Fruit fly (Drosophila melanogaster): ENCODE measurements around the gene Rph.

dm6 chrX:10729196-10729835 is 28.1 kb downstream of the Rph start:
- TF ChIP-seq Clk (GFP tag; optimal IDR thresholded peaks at IDR 0.05) = no peak
- no peak for TF ChIP-seq ovo (GFP tag; optimal IDR thresholded peaks at IDR 0.05)
- no peak for TF ChIP-seq CG7101 (tag; optimal IDR thresholded peaks at IDR 0.05)
- no peak for TF ChIP-seq CG33017 (tag; optimal IDR thresholded peaks at IDR 0.05)
- TF ChIP-seq pad (GFP tag; optimal IDR thresholded peaks at IDR 0.05) = no peak
- TF ChIP-seq tj (GFP tag; optimal IDR thresholded peaks at IDR 0.05) = no peak
- TF ChIP-seq toe (GFP tag; optimal IDR thresholded peaks at IDR 0.05) = no peak
- no peak for TF ChIP-seq Crg-1 (GFP tag; optimal IDR thresholded peaks at IDR 0.05)
- no peak for TF ChIP-seq Hr96 (GFP tag; optimal IDR thresholded peaks at IDR 0.05)
- TF ChIP-seq cnc (optimal IDR thresholded peaks at IDR 0.05) = no peak
- TF ChIP-seq kay (GFP tag; ENCODE audit: borderline replicate concordance) = no peak
- no peak for TF ChIP-seq CG5204 (GFP tag; optimal IDR thresholded peaks at IDR 0.05)
- no peak for TF ChIP-seq CG12768 (GFP tag; optimal IDR thresholded peaks at IDR 0.05)
- no peak for TF ChIP-seq bab1 (GFP tag; optimal IDR thresholded peaks at IDR 0.05)

Data from whole organism, adult.